Worm (Caenorhabditis elegans): ENCODE measurements around the gene idpp-4.

The idpp-4 gene

DNA sequence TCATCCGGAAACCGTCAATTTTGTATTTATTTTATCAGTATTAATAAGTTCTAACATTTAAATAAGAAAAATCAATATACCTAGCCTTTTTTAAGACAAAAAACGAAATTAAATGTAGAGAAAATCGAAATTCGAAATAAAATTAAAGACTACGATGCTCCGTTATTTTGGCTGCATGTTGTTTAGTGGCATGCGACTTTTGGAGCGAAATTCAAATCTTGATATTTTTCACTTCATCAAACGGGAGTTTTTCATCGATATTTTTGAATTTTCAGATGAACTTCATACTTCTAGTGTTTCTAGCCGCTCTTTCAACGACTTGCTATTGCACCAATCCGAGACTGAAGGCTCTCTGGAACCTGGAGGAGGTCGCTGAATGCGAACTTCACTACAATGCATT lies 29.2 kb downstream of the idpp-4 start, which contains the start of gene C07E3.9 (continued):
- TF ChIP-seq sup-37 (GFP tag; optimal IDR thresholded peaks at IDR 0.05) (no peak), pag-3 (tag; optimal IDR thresholded peaks at IDR 0.05; ENCODE audit: borderline replicate concordance, insufficient read depth) (no peak), jun-1 (tag; optimal IDR thresholded peaks at IDR 0.05) (no peak), nhr-237 (tag; optimal IDR thresholded peaks at IDR 0.05) (no peak), ceh-8 (GFP tag; optimal IDR thresholded peaks at IDR 0.05) (no peak), tlp-1 (tag; optimal IDR thresholded peaks at IDR 0.05) (no peak), F16B12.6 (tag; optimal IDR thresholded peaks at IDR 0.05) (peak; percentile 33), ztf-4 (tag; optimal IDR thresholded peaks at IDR 0.05) (no peak), elt-2 (tag; optimal IDR thresholded peaks at IDR 0.05) (no peak), ztf-11 (tag; optimal IDR thresholded peaks at IDR 0.05) (no peak), egl-27 (tag; optimal IDR thresholded peaks at IDR 0.05) (no peak), lin-35 (GFP tag; optimal IDR thresholded peaks at IDR 0.05) (peak; percentile 94 to 98), zip-4 (GFP tag; optimal IDR thresholded peaks at IDR 0.05) (no peak), nhr-20 (tag; optimal IDR thresholded peaks at IDR 0.05) (peak; percentile 20), lin-13 (GFP tag; optimal IDR thresholded peaks at IDR 0.05) (no peak), isw-1 (GFP tag; IDR thresholded peaks at IDR 0.05) (0 out of 2 replicates have a peak, but pooled peaks have one; percentile 8), efl-3 (GFP tag; optimal IDR thresholded peaks at IDR 0.05) (no peak), nhr-19 (GFP tag; conservative IDR thresholded peaks at IDR 0.05) (no peak; the same call in 1 of the 2 replicates), nhr-84 (tag; optimal IDR thresholded peaks at IDR 0.05) (no peak), C04F5.9 (tag; optimal IDR thresholded peaks at IDR 0.05) (no peak), nhr-12 (tag; optimal IDR thresholded peaks at IDR 0.05) (no peak), ceh-63 (GFP tag; optimal IDR thresholded peaks at IDR 0.05) (no peak), C34B4.2 (tag; optimal IDR thresholded peaks at IDR 0.05) (no peak), ceh-90 (tag; optimal IDR thresholded peaks at IDR 0.05) (no peak), mdl-1 (tag; optimal IDR thresholded peaks at IDR 0.05) (no peak), ces-1 (GFP tag; optimal IDR thresholded peaks at IDR 0.05) (no peak), C16A3.4 (tag; optimal IDR thresholded peaks at IDR 0.05) (peak; percentile 41), nhr-85 (tag) (no peak), unc-30 (tag; optimal IDR thresholded peaks at IDR 0.05) (no peak), tbx-2 (tag; optimal IDR thresholded peaks at IDR 0.05) (no peak), aly-2 (tag; optimal IDR thresholded peaks at IDR 0.05) (no peak), pax-3 (tag; optimal IDR thresholded peaks at IDR 0.05) (no peak), nhr-76 (tag; optimal IDR thresholded peaks at IDR 0.05) (no peak), snpc-4 (tag; optimal IDR thresholded peaks at IDR 0.05) (no peak), unc-86 (tag; optimal IDR thresholded peaks at IDR 0.05) (no peak), skn-1 (tag; optimal IDR thresholded peaks at IDR 0.05) (peak; percentile 28), irx-1 (tag; optimal IDR thresholded peaks at IDR 0.05) (no peak), unc-98 (GFP tag; IDR thresholded peaks at IDR 0.05) (no peak), Y116A8C.19 (tag; optimal IDR thresholded peaks at IDR 0.05; ENCODE audit: borderline replicate concordance) (no peak), nhr-90 (tag; optimal IDR thresholded peaks at IDR 0.05; ENCODE audit: poor library complexity) (no peak), aha-1 (tag; optimal IDR thresholded peaks at IDR 0.05) (no peak), nhr-47 (tag; optimal IDR thresholded peaks at IDR 0.05) (no peak)

DNA sequence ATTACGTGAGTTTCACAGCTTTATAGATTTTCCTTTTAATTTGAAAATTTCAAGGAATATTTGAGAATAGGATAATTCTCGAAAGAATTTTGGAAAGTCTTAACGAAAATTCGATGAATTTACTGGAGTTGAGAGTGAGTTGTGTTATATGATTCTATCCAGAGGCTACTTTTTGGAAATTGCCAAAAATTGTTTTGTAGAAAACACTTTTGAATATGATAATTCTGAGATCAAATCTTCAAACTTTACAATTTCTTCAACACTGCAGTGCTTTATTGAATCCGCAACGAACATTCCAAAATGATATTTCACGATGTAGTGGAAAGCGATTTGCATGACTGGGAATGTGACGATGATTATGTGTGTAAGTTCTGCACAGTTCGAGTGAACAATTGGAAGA lies 30.7 kb downstream of the idpp-4 start, which contains the start of gene C07E3.8:
Gene C07E3.8 (plus strand): TSS at position 301 of the 400 bp plus-strand sequence.
- no peak for TF ChIP-seq unc-62 (GFP tag; optimal IDR thresholded peaks at IDR 0.05)
- no peak for TF ChIP-seq mdl-1 (tag; optimal IDR thresholded peaks at IDR 0.05)
- TF ChIP-seq mab-9 (GFP tag; IDR thresholded peaks at IDR 0.05): no peak
- TF ChIP-seq fkh-10 (GFP tag; optimal IDR thresholded peaks at IDR 0.05): no peak
- no peak for TF ChIP-seq vab-15 (tag; optimal IDR thresholded peaks at IDR 0.05)
- TF ChIP-seq sox-4 (tag; optimal IDR thresholded peaks at IDR 0.05): no peak
- TF ChIP-seq mep-1 (tag; optimal IDR thresholded peaks at IDR 0.05): no peak
- TF ChIP-seq nhr-19 (GFP tag; conservative IDR thresholded peaks at IDR 0.05): no peak

All from whole organism, L1 larva.